Fruit fly (Drosophila melanogaster) whole organism, adult: ENCODE results near the gene mld.

Experiments used
- CG14711 ChIP-seq: fragments of 200-800 bp; sonication (Bioruptor generic); optimal IDR thresholded peaks from 2 replicates; lab custom pipeline; 2018; ENCODE audit warnings: missing biosample characterization, mild to moderate bottlenecking, missing genetic modification characterization, moderate library complexity
- CG1620 ChIP-seq: fragments of 200-800 bp; sonication (Bioruptor generic); optimal IDR thresholded peaks from 2 replicates; lab custom pipeline; 2016; ENCODE audit warnings: missing biosample characterization, missing genetic modification characterization
- CG5204 ChIP-seq: fragments of 200-800 bp; sonication (Bioruptor generic); optimal IDR thresholded peaks from 2 replicates; lab custom pipeline; 2016; ENCODE audit warnings: missing biosample characterization, missing genetic modification characterization
- CG7101 ChIP-seq: fragments of 200-800 bp; sonication (Bioruptor generic); optimal IDR thresholded peaks from 2 replicates; lab custom pipeline; 2018; ENCODE audit warnings: missing biosample characterization, mild to moderate bottlenecking, missing genetic modification characterization, moderate library complexity
- Crg-1 ChIP-seq: fragments of 200-800 bp; sonication (Bioruptor generic); optimal IDR thresholded peaks from 2 replicates; lab custom pipeline; 2016; ENCODE audit warnings: missing biosample characterization, missing genetic modification characterization
- Hr96 ChIP-seq: fragments of 200-800 bp; sonication (Bioruptor generic); optimal IDR thresholded peaks from 2 replicates; lab custom pipeline; 2016; ENCODE audit warnings: missing biosample characterization, missing genetic modification characterization
- cic ChIP-seq: fragments of 200-800 bp; sonication (Bioruptor generic); optimal IDR thresholded peaks from 2 replicates; lab custom pipeline; 2017; ENCODE audit warnings: missing biosample characterization, mild to moderate bottlenecking, missing genetic modification characterization, moderate library complexity
- cnc ChIP-seq, 2 experiments: fragments of >200 bp; optimal IDR thresholded peaks; 2 replicates each; lab custom pipeline; 2017
- kay ChIP-seq: fragments of 200-800 bp; sonication (Bioruptor generic); peaks from one replicate; lab custom pipeline; 2016; ENCODE audit warnings: missing biosample characterization, missing genetic modification characterization, borderline replicate concordance
- ovo ChIP-seq: fragments of 200-800 bp; sonication (Bioruptor generic); optimal IDR thresholded peaks from 2 replicates; lab custom pipeline; 2016; ENCODE audit warnings: missing biosample characterization, missing genetic modification characterization
- tj ChIP-seq: fragments of 200-800 bp; sonication (Bioruptor generic); optimal IDR thresholded peaks from 3 replicates; lab custom pipeline; 2017; ENCODE audit warnings: missing biosample characterization, mild to moderate bottlenecking, missing genetic modification characterization, moderate library complexity

- TF ChIP-seq Hr96 (GFP tag; lab: Kevin White, UChicago): no peak
- TF ChIP-seq CG14711 (tag; lab: Kevin White, UChicago): no peak
- TF ChIP-seq cic (GFP tag; lab: Kevin White, UChicago): no peak
- TF ChIP-seq kay (GFP tag; lab: Kevin White, UChicago): no peak
- no peak for TF ChIP-seq cnc (optimal IDR thresholded peaks at IDR 0.05; lab: Kevin White, UChicago)
- no peak for TF ChIP-seq Crg-1 (GFP tag; lab: Kevin White, UChicago)
- no peak for TF ChIP-seq CG5204 (GFP tag; lab: Kevin White, UChicago)
- no peak for TF ChIP-seq ovo (GFP tag; lab: Kevin White, UChicago)
- TF ChIP-seq tj (GFP tag; lab: Kevin White, UChicago): no peak
- no peak for TF ChIP-seq CG7101 (tag; lab: Kevin White, UChicago)
- TF ChIP-seq CG1620 (GFP tag; lab: Kevin White, UChicago): no peak
Measured at dm6 chr3R:24606868-24607267, 21.4 kb downstream of the mld start.
